Worm (Caenorhabditis elegans): ENCODE data around the gene rps-16.
A peak's percentile ranks its signal among the peaks of the same experiment; 100 is the strongest.

The rps-16 gene

DNA sequence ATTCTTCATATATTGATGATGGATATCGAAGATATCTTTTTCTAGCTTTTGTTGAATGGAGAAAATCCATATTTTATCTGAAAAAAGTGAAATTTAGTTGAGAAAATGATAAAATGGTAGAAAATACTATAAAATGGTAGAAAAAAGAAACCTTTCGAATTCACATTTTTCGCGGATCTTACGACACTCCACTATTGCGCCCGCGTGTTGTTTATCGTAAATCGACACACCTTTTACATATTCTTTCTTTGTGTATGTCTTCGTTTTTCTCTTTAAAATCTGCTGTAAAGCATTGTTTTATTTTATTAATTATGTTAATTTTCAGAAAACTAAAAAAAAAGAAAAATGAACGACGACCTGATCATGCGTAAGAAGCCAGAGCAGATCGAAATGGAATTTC lies 9.5 kb downstream of the rps-16 start, which contains the start of the genes cdt-2 and T01C3.2 (continued):
- TF ChIP-seq hlh-17 (GFP tag; optimal IDR thresholded peaks at IDR 0.05; ENCODE audit: borderline replicate concordance) (no peak), grh-1 (GFP tag; IDR thresholded peaks at IDR 0.05) (no peak)

DNA sequence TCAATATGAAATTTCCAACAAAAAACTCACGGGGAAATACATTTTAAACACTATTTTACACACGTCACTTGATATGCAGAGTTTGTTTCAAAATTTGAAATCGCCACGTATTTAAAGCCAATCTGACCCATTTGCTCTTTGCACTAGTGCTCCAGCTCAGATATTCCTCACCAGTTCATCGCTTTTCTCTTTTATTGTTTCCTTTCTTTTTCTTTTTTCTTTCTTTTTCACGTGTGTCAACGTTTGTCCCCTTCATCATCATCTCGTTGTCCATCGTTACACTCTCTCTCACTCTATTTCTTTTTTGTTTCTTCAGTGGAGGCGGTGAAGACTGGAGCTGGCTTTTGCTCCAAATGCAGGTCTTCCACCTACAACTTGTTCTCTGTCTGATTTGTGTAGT lies 15.7 kb downstream of the rps-16 start, which contains the start of gene F02D8.4:
TSS of gene F02D8.4 (plus strand) at position 301 of the 400 bp plus-strand sequence.
- no peak for TF ChIP-seq ceh-88 (GFP tag; IDR thresholded peaks at IDR 0.05)
- TF ChIP-seq efl-1 (optimal IDR thresholded peaks at IDR 0.05) = no peak
- TF ChIP-seq efl-1 (GFP tag; optimal IDR thresholded peaks at IDR 0.05 in 1 of 2) = peak in 1 of 2 experiments; percentile 51
- peak; percentile 44 for TF ChIP-seq blmp-1 (tag; optimal IDR thresholded peaks at IDR 0.05)
- TF ChIP-seq rnt-1 (tag; optimal IDR thresholded peaks at IDR 0.05) = peak; percentile 29

DNA sequence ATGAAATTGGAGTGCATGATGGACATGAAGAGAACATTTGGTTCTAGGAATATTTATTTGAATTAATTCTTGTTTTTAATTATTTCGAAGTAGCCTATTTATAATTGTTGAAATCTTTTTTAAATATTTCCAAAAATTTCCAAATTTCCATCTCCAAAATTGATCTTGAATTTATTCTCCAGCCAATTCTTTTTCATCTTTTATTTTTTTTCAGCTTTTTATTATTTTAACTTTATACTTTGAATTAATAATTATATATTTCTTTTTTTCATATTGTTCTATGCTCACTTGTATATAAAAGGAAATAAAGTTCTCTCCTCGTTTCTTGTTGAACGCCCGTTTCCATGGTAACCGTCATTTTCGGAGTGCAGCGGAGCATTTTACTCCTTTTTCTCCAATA lies 20.4 kb downstream of the rps-16 start, which contains the start of gene xbx-1:
TSS of gene xbx-1 (plus strand) at position 301 of the 400 bp plus-strand sequence.
- TF ChIP-seq skn-1 (tag; optimal IDR thresholded peaks at IDR 0.05) (no peak), fkh-8 (tag; optimal IDR thresholded peaks at IDR 0.05) (peak; percentile 19), nhr-20 (tag; optimal IDR thresholded peaks at IDR 0.05) (no peak)

DNA sequence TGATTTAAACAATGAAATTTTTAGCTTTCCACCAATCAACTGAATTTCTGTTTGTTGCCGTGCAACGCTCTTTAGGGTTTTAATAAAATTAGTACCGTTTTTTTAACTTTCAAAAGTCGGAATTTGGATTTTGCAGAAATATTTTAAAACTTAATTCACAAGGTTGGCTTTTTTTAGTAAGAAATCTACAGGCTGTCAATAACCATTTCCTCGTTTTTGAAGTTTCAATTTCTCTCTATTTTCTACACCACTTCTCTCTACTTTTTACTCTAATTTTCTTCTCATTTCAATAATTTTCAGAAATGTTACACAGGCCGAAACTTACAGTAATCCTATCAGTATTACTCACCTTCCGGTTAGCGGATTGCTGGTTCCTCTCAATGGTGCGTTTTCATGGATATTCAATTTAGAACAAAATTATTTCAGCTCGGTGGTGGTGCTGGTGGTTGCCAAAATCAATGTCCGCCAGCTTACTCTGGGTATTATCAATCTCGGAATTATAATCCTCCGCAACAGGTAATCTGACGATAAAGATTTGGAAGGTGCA lies 22.1 kb downstream of the rps-16 start, which contains the start of the genes grd-12 and F02D8.1:
TSS of gene grd-12 (plus strand) at position 301 of the 547 bp plus-strand sequence.
TSS of gene F02D8.1 (minus strand) at position 497 of the 547 bp plus-strand sequence.
- TF ChIP-seq ceh-90 (tag; optimal IDR thresholded peaks at IDR 0.05) = no peak
- no peak for TF ChIP-seq skn-1 (tag; optimal IDR thresholded peaks at IDR 0.05)
- TF ChIP-seq tlp-1 (tag; optimal IDR thresholded peaks at IDR 0.05) = no peak
- no peak for TF ChIP-seq tbx-2 (tag; optimal IDR thresholded peaks at IDR 0.05)
- TF ChIP-seq fkh-8 (tag; optimal IDR thresholded peaks at IDR 0.05) = no peak
- no peak for TF ChIP-seq zip-4 (GFP tag; optimal IDR thresholded peaks at IDR 0.05)
- TF ChIP-seq unc-62 (GFP tag; optimal IDR thresholded peaks at IDR 0.05) = no peak
- no peak for TF ChIP-seq mab-9 (GFP tag; IDR thresholded peaks at IDR 0.05)
- no peak for TF ChIP-seq unc-86 (tag; optimal IDR thresholded peaks at IDR 0.05)
- TF ChIP-seq aha-1 (tag; optimal IDR thresholded peaks at IDR 0.05) = no peak
- no peak for TF ChIP-seq ama-1 (optimal IDR thresholded peaks at IDR 0.05)
- no peak for TF ChIP-seq ceh-88 (GFP tag; IDR thresholded peaks at IDR 0.05)
- no peak for TF ChIP-seq pqm-1 (tag; optimal IDR thresholded peaks at IDR 0.05)
- no peak for TF ChIP-seq egl-27 (tag; optimal IDR thresholded peaks at IDR 0.05)
- no peak for TF ChIP-seq hlh-17 (GFP tag; optimal IDR thresholded peaks at IDR 0.05; ENCODE audit: borderline replicate concordance)
- no peak for TF ChIP-seq Y116A8C.19 (tag; optimal IDR thresholded peaks at IDR 0.05; ENCODE audit: borderline replicate concordance)

DNA sequence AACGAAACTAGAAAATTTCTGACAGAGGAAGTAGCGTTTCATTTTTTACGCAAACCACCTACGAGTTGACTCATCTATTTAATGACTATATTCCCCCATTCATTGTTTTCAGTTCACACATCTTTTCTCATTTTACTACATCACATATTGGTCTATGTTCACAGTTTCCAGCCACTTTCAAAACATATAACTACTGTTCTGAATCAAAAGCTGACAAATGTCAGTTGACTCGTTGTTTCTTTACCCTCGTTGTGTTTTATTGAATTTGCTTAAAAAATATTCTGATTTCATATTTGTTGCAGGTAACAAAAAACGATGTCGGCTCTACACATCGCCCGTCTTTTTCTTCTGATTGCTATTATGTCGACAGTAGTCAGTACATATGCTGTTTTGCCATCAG lies 29.2 kb downstream of the rps-16 start, which contains the start of gene nlp-59:
TSS of gene nlp-59 (plus strand) at position 301 of the 400 bp plus-strand sequence.
- TF ChIP-seq hlh-17 (GFP tag; optimal IDR thresholded peaks at IDR 0.05; ENCODE audit: borderline replicate concordance) (no peak), tbx-2 (tag; optimal IDR thresholded peaks at IDR 0.05) (no peak), aha-1 (tag; optimal IDR thresholded peaks at IDR 0.05) (no peak), swsn-7 (tag; optimal IDR thresholded peaks at IDR 0.05) (no peak), mef-2 (tag; optimal IDR thresholded peaks at IDR 0.05) (no peak), efl-3 (GFP tag; optimal IDR thresholded peaks at IDR 0.05) (no peak), fkh-4 (tag; optimal IDR thresholded peaks at IDR 0.05; ENCODE audit: borderline replicate concordance) (no peak), lin-15B (tag; optimal IDR thresholded peaks at IDR 0.05) (no peak), ets-5 (GFP tag; IDR thresholded peaks at IDR 0.05) (no peak), egl-27 (tag; optimal IDR thresholded peaks at IDR 0.05) (no peak), pag-3 (tag; optimal IDR thresholded peaks at IDR 0.05; ENCODE audit: borderline replicate concordance, insufficient read depth) (no peak)

DNA sequence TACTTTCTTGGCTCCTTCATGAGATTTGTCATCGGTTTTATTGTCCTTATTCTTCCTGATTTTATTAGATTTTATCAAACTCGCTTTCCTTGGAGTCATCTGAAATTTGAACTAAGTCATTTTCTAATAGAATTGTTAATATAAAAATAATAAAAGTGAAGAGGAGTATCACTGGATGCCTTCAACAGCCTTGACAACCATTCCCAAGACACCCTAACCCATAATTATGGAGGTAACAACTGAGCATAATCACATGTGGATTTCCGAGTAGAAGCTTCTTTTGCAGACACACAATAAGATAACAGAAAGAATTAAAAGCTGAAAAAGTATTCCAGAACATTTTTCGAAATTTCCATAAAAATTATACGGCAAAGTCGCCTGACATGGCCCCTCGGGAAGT lies 44.7 kb downstream of the rps-16 start, which contains the start of gene F02D8.9:
TSS of gene F02D8.9 (minus strand) at position 101 of the 400 bp plus-strand sequence.
- TF ChIP-seq C34B4.2 (tag; optimal IDR thresholded peaks at IDR 0.05) (no peak), C04F5.9 (tag; optimal IDR thresholded peaks at IDR 0.05) (no peak), dsc-1 (tag; optimal IDR thresholded peaks at IDR 0.05) (no peak), snu-23 (GFP tag; optimal IDR thresholded peaks at IDR 0.05) (no peak), F16B12.6 (tag; optimal IDR thresholded peaks at IDR 0.05) (no peak), ceh-82 (tag; optimal IDR thresholded peaks at IDR 0.05) (no peak), unc-62 (GFP tag; optimal IDR thresholded peaks at IDR 0.05) (no peak)

All from whole organism, L1 larva.